Worm (Caenorhabditis elegans): ENCODE data around the gene psf-1.
"Not testable (repeated sequence)": the region's sequence is repeated elsewhere in the genome, so short reads cannot be mapped to it uniquely, and the experiment has no call there.

ce11 chrII:10006266-10006665, 37.8 kb downstream of the psf-1 start, which contains the start of gene ZK892.4:
- not testable (repeated sequence) for TF ChIP-seq aly-2, skn-1, snpc-4, crh-2 (tag; optimal IDR thresholded peaks at IDR 0.05)
